Worm (Caenorhabditis elegans): ENCODE measurements around the gene adk-1.

adk-1 gene

DNA sequence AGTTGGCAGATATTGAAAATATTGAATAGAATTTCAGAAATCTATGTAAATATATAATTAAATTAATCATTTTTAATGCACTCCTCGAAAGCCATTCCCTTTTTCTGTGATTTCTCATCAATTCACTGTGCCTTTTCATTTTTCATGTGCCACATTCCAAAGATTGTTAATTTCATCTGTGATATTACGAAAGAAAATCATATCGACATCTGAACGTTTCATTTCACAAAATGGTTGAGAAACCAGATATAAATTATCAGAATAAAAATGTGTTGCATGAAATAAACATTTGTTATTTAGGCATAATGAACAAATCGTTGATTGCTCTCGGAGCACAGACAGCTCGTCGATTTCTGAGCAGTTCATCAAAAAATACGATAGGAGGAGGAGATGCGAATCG, 26.6 kb downstream of the adk-1 start, which contains the start of gene nuaf-3:
TSS of gene nuaf-3 (plus strand) at position 301 of the 400 bp plus-strand sequence.
- no peak for TF ChIP-seq egl-27 (tag; optimal IDR thresholded peaks at IDR 0.05)
- TF ChIP-seq tbx-2 (tag; optimal IDR thresholded peaks at IDR 0.05) = no peak
- TF ChIP-seq ama-1 (optimal IDR thresholded peaks at IDR 0.05) = no peak
- no peak for TF ChIP-seq ceh-63 (GFP tag; optimal IDR thresholded peaks at IDR 0.05)
- no peak for TF ChIP-seq ceh-88 (GFP tag; IDR thresholded peaks at IDR 0.05)
- no peak for TF ChIP-seq hlh-4 (tag; optimal IDR thresholded peaks at IDR 0.05)
- no peak for TF ChIP-seq pqm-1 (tag; optimal IDR thresholded peaks at IDR 0.05)
- no peak for TF ChIP-seq C16A3.4 (tag; optimal IDR thresholded peaks at IDR 0.05)
- TF ChIP-seq fkh-8 (tag; optimal IDR thresholded peaks at IDR 0.05) = no peak
- TF ChIP-seq dpl-1 (GFP tag; optimal IDR thresholded peaks at IDR 0.05) = no peak
- TF ChIP-seq unc-130 (tag; optimal IDR thresholded peaks at IDR 0.05) = no peak
- TF ChIP-seq nhr-77 (tag; optimal IDR thresholded peaks at IDR 0.05) = no peak
- TF ChIP-seq C34B4.2 (tag; optimal IDR thresholded peaks at IDR 0.05) = no peak
- no peak for TF ChIP-seq xbp-1 (tag; optimal IDR thresholded peaks at IDR 0.05)
- TF ChIP-seq dsc-1 (tag; optimal IDR thresholded peaks at IDR 0.05) = no peak

- TF ChIP-seq efl-1 (optimal IDR thresholded peaks at IDR 0.05) (no peak), efl-1 (GFP tag; optimal IDR thresholded peaks at IDR 0.05 in 1 of 2) (peak in 1 of 2 experiments; percentile 14), elt-2 (tag; optimal IDR thresholded peaks at IDR 0.05) (peak; percentile 49), lin-15B (tag; optimal IDR thresholded peaks at IDR 0.05) (no peak)
Measured at ce11 chrIV:11183013-11183412, 27.6 kb downstream of the adk-1 start, which contains the start of gene prx-14. Gene prx-14, plus strand, starts transcription at chrIV:11183132.

- TF ChIP-seq mep-1 (tag; optimal IDR thresholded peaks at IDR 0.05) (peak; percentile 4), Y116A8C.19 (tag; optimal IDR thresholded peaks at IDR 0.05; ENCODE audit: borderline replicate concordance) (no peak), irx-1 (tag; optimal IDR thresholded peaks at IDR 0.05) (no peak)
Measured at ce11 chrIV:11180077-11180476, 30.6 kb downstream of the adk-1 start.

DNA sequence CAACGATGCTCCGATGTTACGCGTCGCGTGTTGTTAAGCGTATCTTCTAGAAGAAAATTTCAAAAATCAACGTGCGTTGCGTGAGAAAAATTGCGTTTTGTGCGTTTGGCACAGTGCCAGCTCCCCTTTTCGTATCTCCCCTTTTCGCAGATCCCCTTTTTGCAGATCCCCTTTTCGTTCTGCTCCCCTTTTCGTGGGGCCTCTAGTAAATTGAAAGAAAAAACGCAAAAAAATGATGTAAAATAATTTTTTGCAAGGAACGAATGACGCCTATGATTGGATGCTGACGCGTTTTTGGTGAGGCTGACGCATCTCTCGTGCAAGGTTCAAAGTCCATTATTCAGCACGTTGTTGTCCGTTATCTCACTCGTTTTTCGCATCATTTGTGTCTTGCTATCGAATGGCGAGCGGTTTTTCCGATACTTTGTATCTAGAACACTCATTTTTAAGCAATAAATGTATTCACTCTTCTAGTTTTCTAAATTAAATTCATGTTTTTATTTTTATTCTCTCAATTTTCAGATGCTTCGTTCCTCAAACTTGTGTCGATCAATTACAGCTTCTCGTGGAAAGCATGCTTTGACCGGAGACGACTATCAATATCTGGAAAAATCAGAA, 31.4 kb downstream of the adk-1 start, which contains the start of gene cpt-2:
TSS of gene cpt-2 (plus strand) at position 523 of the 618 bp plus-strand sequence.
- peak; percentile 94 for TF ChIP-seq unc-130 (tag; optimal IDR thresholded peaks at IDR 0.05)
- peak; percentile 66 for TF ChIP-seq nhr-77 (tag; optimal IDR thresholded peaks at IDR 0.05)
- TF ChIP-seq lin-39 (tag; optimal IDR thresholded peaks at IDR 0.05) = peak; percentile 86
- peak; percentile 77 for TF ChIP-seq egl-13 (tag; optimal IDR thresholded peaks at IDR 0.05)
- TF ChIP-seq pax-3 (tag; optimal IDR thresholded peaks at IDR 0.05) = peak; percentile 72
- peak; percentile 95 for TF ChIP-seq nhr-19 (GFP tag; conservative IDR thresholded peaks at IDR 0.05)
- TF ChIP-seq nhr-11 (tag; optimal IDR thresholded peaks at IDR 0.05) = peak; percentile 83
- TF ChIP-seq ceh-8 (GFP tag; optimal IDR thresholded peaks at IDR 0.05) = peak; percentile 91
- peak; percentile 66 for TF ChIP-seq hpl-2 (GFP tag; optimal IDR thresholded peaks at IDR 0.05)
- peak; percentile 58 for TF ChIP-seq C04F5.9 (tag; optimal IDR thresholded peaks at IDR 0.05)
- TF ChIP-seq fkh-8 (tag; optimal IDR thresholded peaks at IDR 0.05) = peak; percentile 79
- peak; percentile 94 for TF ChIP-seq nhr-71 (tag; optimal IDR thresholded peaks at IDR 0.05)
- TF ChIP-seq mep-1 (tag; optimal IDR thresholded peaks at IDR 0.05) = peak; percentile 91
- TF ChIP-seq mdl-1 (tag; optimal IDR thresholded peaks at IDR 0.05) = peak in 1 of 2 experiments; percentile 86
- peak; percentile 37 for TF ChIP-seq ama-1 (optimal IDR thresholded peaks at IDR 0.05)
- peak; percentile 77 for TF ChIP-seq fos-1 (tag; optimal IDR thresholded peaks at IDR 0.05)
- peak; percentile 67 to 82 (median 81) for TF ChIP-seq dpl-1 (GFP tag; optimal IDR thresholded peaks at IDR 0.05)
- TF ChIP-seq fkh-10 (GFP tag; optimal IDR thresholded peaks at IDR 0.05) = peak; percentile 75
- TF ChIP-seq rnt-1 (tag; optimal IDR thresholded peaks at IDR 0.05) = peak; percentile 93
- TF ChIP-seq grh-1 (GFP tag; IDR thresholded peaks at IDR 0.05) = peak; percentile 89
- peak; percentile 77 to 93 (median 89) for TF ChIP-seq ceh-82 (tag; optimal IDR thresholded peaks at IDR 0.05)
- TF ChIP-seq nhr-20 (tag; optimal IDR thresholded peaks at IDR 0.05) = peak; percentile 92
- TF ChIP-seq jun-1 (tag; optimal IDR thresholded peaks at IDR 0.05) = peak; percentile 85
- peak; percentile 56 for TF ChIP-seq blmp-1 (tag; optimal IDR thresholded peaks at IDR 0.05)
- peak; percentile 90 to 93 for TF ChIP-seq lsy-2 (tag; optimal IDR thresholded peaks at IDR 0.05)
- peak; percentile 81 to 86 for TF ChIP-seq efl-1 (optimal IDR thresholded peaks at IDR 0.05)
- TF ChIP-seq efl-1 (GFP tag; optimal IDR thresholded peaks at IDR 0.05 in 1 of 2) = peak; percentile 80 to 98
- TF ChIP-seq ztf-11 (tag; optimal IDR thresholded peaks at IDR 0.05) = peak in 1 of 2 experiments; percentile 69
- TF ChIP-seq snpc-4 (tag; optimal IDR thresholded peaks at IDR 0.05) = peak; percentile 79
- TF ChIP-seq lin-13 (GFP tag; optimal IDR thresholded peaks at IDR 0.05) = peak; percentile 84
- peak; percentile 96 for TF ChIP-seq nhr-47 (tag; optimal IDR thresholded peaks at IDR 0.05)
- TF ChIP-seq zip-4 (GFP tag; optimal IDR thresholded peaks at IDR 0.05) = peak; percentile 49
